Worm (Caenorhabditis elegans) whole organism, late embryonic: ENCODE measurements around the gene ZK470.2.

Experiments
- F13H6.1 ChIP-seq: sonication (generic microtip); optimal IDR thresholded peaks from 2 replicates; lab custom pipeline; 2016; ENCODE audit warnings: missing genetic modification characterization, missing compliant biosample characterization
- K02D7.2 ChIP-seq: sonication (generic microtip); optimal IDR thresholded peaks from 2 replicates; lab custom pipeline; 2017; ENCODE audit warnings: mild to moderate bottlenecking, missing genetic modification characterization, missing compliant biosample characterization
- Y22D7AL.16 ChIP-seq: sonication (generic microtip); optimal IDR thresholded peaks from 2 replicates; lab custom pipeline; 2016; ENCODE audit warnings: missing genetic modification characterization, missing compliant biosample characterization
- ahr-1 ChIP-seq: sonication (generic microtip); optimal IDR thresholded peaks from 2 replicates; lab custom pipeline; 2016; ENCODE audit warnings: missing genetic modification characterization, missing compliant biosample characterization
- ama-1 ChIP-seq: fragments of 150-350 bp; optimal IDR thresholded peaks from 2 replicates; lab custom pipeline; 2014
- ceh-18 ChIP-seq: sonication (generic microtip); optimal IDR thresholded peaks from 2 replicates; lab custom pipeline; 2016; ENCODE audit warnings: missing genetic modification characterization, missing compliant biosample characterization
- ceh-19 ChIP-seq: fragments of 200-800 bp; sonication (Bioruptor generic); optimal IDR thresholded peaks from 2 replicates; lab custom pipeline; 2018; ENCODE audit warnings: mild to moderate bottlenecking, missing genetic modification characterization, missing compliant biosample characterization
- ceh-22 ChIP-seq: sonication (generic microtip); optimal IDR thresholded peaks from 2 replicates; lab custom pipeline; 2017; ENCODE audit warnings: missing biosample characterization, missing genetic modification characterization
- ceh-48 ChIP-seq: sonication (generic microtip); optimal IDR thresholded peaks from 2 replicates; lab custom pipeline; 2016; ENCODE audit warnings: missing genetic modification characterization, inconsistent platforms, missing compliant biosample characterization
- ceh-6 ChIP-seq: fragments of 200-800 bp; sonication (Bioruptor generic); optimal IDR thresholded peaks from 2 replicates; lab custom pipeline; 2018; ENCODE audit warnings: mild to moderate bottlenecking, missing genetic modification characterization, missing compliant biosample characterization
- ceh-9 ChIP-seq: sonication (generic microtip); optimal IDR thresholded peaks from 2 replicates; lab custom pipeline; 2016; ENCODE audit warnings: mild to moderate bottlenecking, missing genetic modification characterization, inconsistent platforms, missing compliant biosample characterization
- che-1 ChIP-seq: sonication (generic microtip); optimal IDR thresholded peaks from 2 replicates; lab custom pipeline; 2016; ENCODE audit warnings: mild to moderate bottlenecking, missing genetic modification characterization, missing compliant biosample characterization
- dmd-4 ChIP-seq: sonication (generic microtip); optimal IDR thresholded peaks from 2 replicates; lab custom pipeline; 2016; ENCODE audit warnings: borderline replicate concordance, missing genetic modification characterization, missing compliant biosample characterization
- dve-1 ChIP-seq: sonication (generic microtip); optimal IDR thresholded peaks from 2 replicates; lab custom pipeline; 2017; ENCODE audit warnings: antibody characterized with exemption, mild to moderate bottlenecking, missing genetic modification characterization, missing compliant biosample characterization
- elt-2 ChIP-seq: sonication (generic microtip); optimal IDR thresholded peaks from 2 replicates; lab custom pipeline; 2016; ENCODE audit warnings: missing genetic modification reagents, missing genetic modification characterization, missing compliant biosample characterization
- ets-4 ChIP-seq: sonication (generic microtip); optimal IDR thresholded peaks from 2 replicates; lab custom pipeline; 2016; ENCODE audit warnings: missing genetic modification characterization, missing compliant biosample characterization
- fkh-10 ChIP-seq: fragments of 150-350 bp; optimal IDR thresholded peaks from 2 replicates; lab custom pipeline; 2014; ENCODE audit warnings: missing biosample characterization, missing genetic modification reagents, missing genetic modification characterization
- gmeb-2 ChIP-seq: sonication (generic microtip); optimal IDR thresholded peaks from 2 replicates; lab custom pipeline; 2016; ENCODE audit warnings: missing genetic modification characterization, inconsistent platforms, missing compliant biosample characterization
- hlh-15 ChIP-seq: sonication (generic microtip); optimal IDR thresholded peaks from 2 replicates; lab custom pipeline; 2016; ENCODE audit warnings: missing genetic modification characterization, missing compliant biosample characterization
- hlh-6 ChIP-seq: sonication (generic microtip); optimal IDR thresholded peaks from 2 replicates; lab custom pipeline; 2016; ENCODE audit warnings: missing genotype, missing genetic modification characterization, missing compliant biosample characterization
- hlh-8 ChIP-seq: sonication (generic microtip); optimal IDR thresholded peaks from 2 replicates; lab custom pipeline; 2016; ENCODE audit warnings: missing genotype, missing genetic modification characterization, missing compliant biosample characterization
- madf-2 ChIP-seq: sonication (generic microtip); optimal IDR thresholded peaks from 2 replicates; lab custom pipeline; 2017; ENCODE audit warnings: missing genetic modification characterization, missing compliant biosample characterization
- nhr-11 ChIP-seq: fragments of 150-350 bp; optimal IDR thresholded peaks from 2 replicates; lab custom pipeline; 2014; ENCODE audit warnings: missing biosample characterization, missing genetic modification characterization
- pat-9 ChIP-seq: fragments of 200-800 bp; sonication (Bioruptor generic); optimal IDR thresholded peaks from 2 replicates; lab custom pipeline; 2018; ENCODE audit warnings: mild to moderate bottlenecking, missing genetic modification characterization, moderate library complexity, missing compliant biosample characterization
- pax-1 ChIP-seq: fragments of 150-350 bp; optimal IDR thresholded peaks from 2 replicates; lab custom pipeline; 2014; ENCODE audit warnings: missing biosample characterization, missing genetic modification characterization
- pha-2 ChIP-seq: sonication (generic microtip); optimal IDR thresholded peaks from 2 replicates; lab custom pipeline; 2017; ENCODE audit warnings: mild to moderate bottlenecking, missing genetic modification characterization, missing compliant biosample characterization
- pha-4 ChIP-seq: fragments of 150-350 bp; optimal IDR thresholded peaks from 2 replicates; lab custom pipeline; 2018; ENCODE audit warnings: missing biosample characterization, missing genetic modification reagents, missing genetic modification characterization
- pqm-1 ChIP-seq: sonication (generic microtip); optimal IDR thresholded peaks from 2 replicates; lab custom pipeline; 2016; ENCODE audit warnings: missing genetic modification characterization, missing compliant biosample characterization
- pros-1 ChIP-seq: fragments of 150-350 bp; optimal IDR thresholded peaks from 2 replicates; lab custom pipeline; 2014; ENCODE audit warnings: missing biosample characterization, missing genetic modification reagents, missing genetic modification characterization
- ref-2 ChIP-seq: sonication (generic microtip); optimal IDR thresholded peaks from 2 replicates; lab custom pipeline; 2016; ENCODE audit warnings: missing genetic modification characterization, missing compliant biosample characterization
- sox-2 ChIP-seq: fragments of 200-800 bp; sonication (Bioruptor generic); IDR thresholded peaks from 2 replicates; pipeline ENCODE4 v1.3.6; 2022; ENCODE audit warnings: missing genetic modification reagents, missing genetic modification characterization, missing compliant biosample characterization
- tbx-2 ChIP-seq: sonication (generic microtip); optimal IDR thresholded peaks from 2 replicates; lab custom pipeline; 2016; ENCODE audit warnings: missing genetic modification characterization, missing compliant biosample characterization
- ttx-3 ChIP-seq: sonication (generic microtip); optimal IDR thresholded peaks from 2 replicates; lab custom pipeline; 2016; ENCODE audit warnings: missing genetic modification reagents, missing genetic modification characterization, missing compliant biosample characterization
- unc-3 ChIP-seq, 2 experiments: fragments of 200-800 bp in 1 of 2; sonication (Bioruptor generic) in 1 of 2; sonication (generic microtip) in 1 of 2; conservative IDR thresholded peaks in 1 of 2; optimal IDR thresholded peaks in 1 of 2; 2 replicates each; pipeline versions ENCODE4 v1.3.6 to Lab custom; 2016 to 2022; ENCODE audit warnings: missing compliant biosample characterization in 2 of 2, missing genetic modification characterization in 2 of 2, missing genetic modification reagents in 1 of 2
- unc-42 ChIP-seq: sonication (generic microtip); optimal IDR thresholded peaks from 2 replicates; lab custom pipeline; 2016; ENCODE audit warnings: missing genotype, missing genetic modification characterization, missing compliant biosample characterization
- unc-55 ChIP-seq: sonication (generic microtip); optimal IDR thresholded peaks from 2 replicates; lab custom pipeline; 2017; ENCODE audit warnings: missing biosample characterization, missing genetic modification reagents, missing genetic modification characterization
- unc-86 ChIP-seq: sonication (generic microtip); optimal IDR thresholded peaks from 2 replicates; lab custom pipeline; 2016; ENCODE audit warnings: missing genetic modification characterization, missing compliant biosample characterization
- zip-5 ChIP-seq: sonication (generic microtip); optimal IDR thresholded peaks from 2 replicates; lab custom pipeline; 2016; ENCODE audit warnings: missing genetic modification characterization, missing compliant biosample characterization

ZK470.2 gene

DNA sequence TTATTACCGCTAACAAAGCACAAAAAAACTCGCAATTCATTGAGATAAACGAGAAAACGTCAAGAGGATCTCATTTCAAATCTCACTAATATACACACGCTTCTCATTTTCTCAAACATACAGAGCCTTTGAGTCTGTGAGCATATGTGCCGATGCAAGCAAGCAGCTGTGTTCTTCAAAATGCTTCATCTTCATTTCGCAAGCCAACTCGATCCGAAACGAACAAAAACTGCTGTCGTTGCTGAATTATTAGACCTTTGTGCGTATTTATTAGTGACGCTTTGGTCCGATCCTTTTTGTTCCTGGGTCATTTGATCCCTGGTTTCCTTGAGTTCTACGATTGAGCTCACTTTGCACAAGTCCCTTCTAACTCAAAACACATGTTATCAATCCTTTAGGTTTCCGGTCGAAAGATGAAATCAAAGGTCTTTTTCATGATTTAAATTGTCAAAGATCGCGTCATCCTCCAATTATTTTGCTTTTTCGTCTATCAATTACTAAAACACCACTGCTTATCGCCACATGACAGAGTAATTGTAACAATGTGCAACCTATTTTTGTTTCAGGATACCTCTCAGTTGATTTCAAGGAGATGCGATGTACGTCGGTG is 28.0 kb upstream of the ZK470.2 start, which contains the start of gene R02E4.2:
Gene R02E4.2 (plus strand): TSS at position 560 of the 610 bp plus-strand sequence.
- TF ChIP-seq hlh-8 (peak; percentile 11), ttx-3 (tag; lab: Kevin White, UChicago) (no peak)

DNA sequence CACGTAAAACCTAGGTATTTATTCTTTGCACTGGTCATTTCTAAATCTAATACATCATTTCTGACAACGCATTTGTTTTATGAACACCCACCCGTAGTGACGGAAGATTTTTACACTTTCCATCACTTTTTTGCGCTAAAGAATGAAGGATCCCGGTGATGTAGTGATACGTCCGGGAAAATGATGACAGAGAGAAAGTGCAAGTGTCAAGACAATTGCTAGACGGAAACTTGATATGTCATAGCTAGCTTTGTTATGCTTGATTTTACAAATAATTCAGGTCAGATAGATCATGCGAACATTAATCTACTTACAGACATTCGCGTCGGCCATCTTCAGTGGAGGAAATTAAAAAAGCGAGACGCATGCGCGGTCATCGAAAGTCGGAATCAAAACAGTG is 25.0 kb upstream of the ZK470.2 start:
- no peak for TF ChIP-seq fkh-10 (GFP tag; lab: Kevin White, UChicago)
- peak; percentile 59 for TF ChIP-seq unc-55 (GFP tag; lab: Kevin White, UChicago)
- no peak for TF ChIP-seq pqm-1
- TF ChIP-seq nhr-11 (tag; lab: Kevin White, UChicago), result no peak

DNA sequence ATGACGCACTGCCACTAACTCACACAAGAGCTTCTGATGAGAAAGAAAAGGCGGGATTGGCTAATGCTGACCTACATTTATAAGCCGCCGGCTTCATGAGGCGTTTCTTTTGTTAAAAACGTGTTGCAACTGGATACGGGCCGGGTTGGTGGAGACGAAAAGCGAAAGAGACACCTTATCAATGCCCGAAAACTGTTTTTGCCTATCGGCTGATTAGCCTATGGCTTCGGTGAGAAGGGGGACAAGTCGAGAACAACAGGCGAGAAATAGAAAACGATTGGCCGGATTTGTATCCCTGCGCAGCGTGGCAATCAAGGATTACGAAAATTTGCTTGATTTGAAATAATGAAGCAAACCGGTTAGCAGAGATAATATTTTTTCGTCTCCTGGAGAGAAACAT is 23.5 kb upstream of the ZK470.2 start, which contains the start of gene F09F9.2:
Gene F09F9.2 (minus strand): TSS at position 25 of the 400 bp plus-strand sequence.
- no peak for TF ChIP-seq dve-1 (tag; lab: Kevin White, UChicago)
- no peak for TF ChIP-seq ceh-48
- TF ChIP-seq pha-4, result no peak
- TF ChIP-seq ceh-22 (tag; lab: Kevin White, UChicago), result no peak
- TF ChIP-seq ceh-18 (tag; lab: Kevin White, UChicago), result no peak
- no peak for TF ChIP-seq dmd-4 (tag; lab: Kevin White, UChicago)
- no peak for TF ChIP-seq ets-4 (tag; lab: Kevin White, UChicago)
- TF ChIP-seq ref-2 (tag; lab: Kevin White, UChicago), result no peak
- no peak for TF ChIP-seq ama-1 (lab: Kevin White, UChicago)
- TF ChIP-seq pax-1, result no peak
- TF ChIP-seq, all 69 proteins: peak for 0

- TF ChIP-seq ttx-3 (tag; lab: Kevin White, UChicago) (no peak), ceh-9 (tag; lab: Kevin White, UChicago) (no peak)
Measured at ce11 chrX:4115026-4115425, 19.9 kb upstream of the ZK470.2 start, which contains the start of gene F09F9.1. Gene F09F9.1, plus strand, starts transcription at chrX:4115326.

DNA sequence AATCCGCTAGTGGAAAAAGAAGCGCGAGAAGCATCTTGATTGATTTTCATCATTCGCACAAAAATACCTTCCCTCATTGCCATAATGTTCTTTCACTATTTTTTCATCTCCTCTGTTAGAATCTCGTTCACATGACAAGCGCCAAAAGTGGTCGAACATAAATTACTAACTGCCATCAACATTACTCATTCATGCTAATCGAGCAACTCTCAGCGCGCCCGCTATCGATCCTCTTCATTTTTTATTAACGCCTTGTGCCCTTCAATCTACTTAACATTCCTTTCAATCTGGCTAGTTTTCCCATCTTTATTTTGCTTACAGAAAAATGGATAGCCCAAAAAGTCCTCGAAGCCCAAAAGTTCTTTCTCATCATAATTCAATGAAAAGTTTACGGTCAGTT is 17.3 kb upstream of the ZK470.2 start, which contains the start of gene F09F9.5:
Gene F09F9.5 (plus strand): TSS at position 301 of the 400 bp plus-strand sequence.
- no peak for TF ChIP-seq unc-3 (GFP tag; conservative IDR thresholded peaks at IDR 0.05; lab: Robert Waterston, UW)
- no peak for TF ChIP-seq unc-3 (tag; optimal IDR thresholded peaks at IDR 0.05; lab: Kevin White, UChicago)
- no peak for TF ChIP-seq unc-86 (tag; lab: Kevin White, UChicago)
- no peak for TF ChIP-seq ceh-48
- TF ChIP-seq tbx-2 (tag; lab: Kevin White, UChicago), result no peak
- TF ChIP-seq unc-42, result no peak
- no peak for TF ChIP-seq ref-2 (tag; lab: Kevin White, UChicago)
- TF ChIP-seq ets-4 (tag; lab: Kevin White, UChicago), result no peak
- no peak for TF ChIP-seq pat-9 (tag; lab: Kevin White, UChicago)
- TF ChIP-seq ceh-19 (GFP tag; lab: Kevin White, UChicago), result no peak
- no peak for TF ChIP-seq pros-1 (tag; lab: Kevin White, UChicago)
- no peak for TF ChIP-seq F13H6.1 (tag; lab: Kevin White, UChicago)

- TF ChIP-seq zip-5 (tag; lab: Kevin White, UChicago) (no peak), che-1 (tag; lab: Kevin White, UChicago) (no peak), pha-2 (tag; lab: Kevin White, UChicago) (no peak), ttx-3 (tag; lab: Kevin White, UChicago) (no peak), hlh-15 (no peak), ceh-6 (GFP tag; lab: Kevin White, UChicago) (no peak), Y22D7AL.16 (tag; lab: Kevin White, UChicago) (no peak), dmd-4 (tag; lab: Kevin White, UChicago) (no peak), ama-1 (lab: Kevin White, UChicago) (no peak), ahr-1 (no peak), unc-55 (GFP tag; lab: Kevin White, UChicago) (no peak), pros-1 (tag; lab: Kevin White, UChicago) (no peak), elt-2 (tag; lab: Kevin White, UChicago) (no peak), sox-2 (GFP tag; lab: Robert Waterston, UW) (no peak), gmeb-2 (tag; lab: Kevin White, UChicago) (no peak), K02D7.2 (no peak), madf-2 (tag; lab: Kevin White, UChicago) (no peak), hlh-6 (tag; lab: Kevin White, UChicago) (no peak)
Measured at ce11 chrX:4120935-4121334, 14.0 kb upstream of the ZK470.2 start, which contains the start of gene F09F9.3. Gene F09F9.3, minus strand, starts transcription at chrX:4121035.
